Worm (Caenorhabditis elegans) whole organism, L4/young adult: ENCODE results near the gene srg-39.
"Not testable (repeated sequence)": the region's sequence is repeated elsewhere in the genome, so short reads cannot be mapped to it uniquely, and the experiment has no call there.

Source experiments
- W03F9.2 ChIP-seq: fragments of 150-350 bp; optimal IDR thresholded peaks from 2 replicates; lab custom pipeline; 2014; ENCODE audit warnings: missing biosample characterization, missing genetic modification characterization
- dao-5 ChIP-seq: sonication (generic microtip); optimal IDR thresholded peaks from 2 replicates; lab custom pipeline; 2016; ENCODE audit warnings: missing genotype, missing genetic modification characterization, moderate library complexity, missing compliant biosample characterization
- him-1 ChIP-seq: sonication (generic microtip); optimal IDR thresholded peaks from 2 replicates; lab custom pipeline; 2016; ENCODE audit warnings: missing genotype, missing genetic modification reagents, missing genetic modification characterization, missing compliant biosample characterization

DNA sequence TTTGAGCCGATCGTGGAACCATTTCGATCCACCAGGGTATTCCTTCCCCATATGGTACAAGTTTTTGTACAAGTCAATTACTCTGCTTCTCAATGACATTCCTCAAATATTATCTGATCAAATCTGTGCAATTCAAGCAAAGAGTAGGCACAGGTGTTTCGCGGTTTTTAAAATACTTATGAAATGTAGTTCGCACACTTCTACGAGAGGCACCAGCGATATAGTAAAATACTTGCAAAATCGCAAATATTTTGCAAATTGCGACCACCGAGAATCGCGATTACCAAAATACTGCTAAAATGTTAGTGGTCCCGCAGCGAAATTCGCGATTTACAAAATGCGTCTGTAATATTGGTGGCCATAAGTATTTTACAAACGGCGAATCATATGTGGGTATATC lies 42.6 kb downstream of the srg-39 start, which contains the start of gene Y42A5A.5:
- TF ChIP-seq him-1 (tag; lab: Kevin White, UChicago); dao-5 (tag; lab: Kevin White, UChicago); W03F9.2: not testable (repeated sequence)
